Fruit fly (Drosophila melanogaster): ENCODE measurements around the gene CG12590.

DNA sequence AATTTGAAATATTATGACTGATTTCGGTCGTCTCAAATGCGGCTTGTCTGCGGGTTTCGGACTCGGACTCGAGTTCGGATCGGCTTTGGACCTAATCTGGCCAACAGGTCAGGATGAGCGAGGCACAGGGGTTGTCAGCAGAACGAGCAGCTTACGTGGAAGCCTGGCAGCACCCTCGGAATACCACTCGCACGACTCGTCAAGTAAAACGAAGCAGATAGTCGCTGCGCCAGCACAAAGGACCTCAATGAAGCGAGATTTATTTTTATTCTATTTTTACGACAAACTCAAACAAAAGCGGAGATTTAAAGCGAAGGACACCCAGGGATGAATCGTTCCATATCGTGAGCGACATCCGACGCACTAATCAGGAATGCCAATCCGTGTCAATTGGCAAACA, 33.6 kb upstream of the CG12590 start:
- TF ChIP-seq CG11294 (GFP tag; IDR thresholded peaks at IDR 0.05) (no peak), Ets21C (GFP tag; optimal IDR thresholded peaks at IDR 0.05) (no peak), ss (GFP tag; optimal IDR thresholded peaks at IDR 0.05) (no peak)

Data from whole organism, prepupa.